Worm (Caenorhabditis elegans): Measurements from ENCODE around the gene vit-2.
A peak's percentile ranks its signal among the peaks of the same experiment; 100 is the strongest.

vit-2 gene

ce11 chrX:5142403-5142802, 41.6 kb downstream of the vit-2 start:
- TF ChIP-seq dmd-4 (tag; optimal IDR thresholded peaks at IDR 0.05) (no peak), F13H6.1 (tag; optimal IDR thresholded peaks at IDR 0.05) (peak; percentile 69), lin-13 (GFP tag; optimal IDR thresholded peaks at IDR 0.05) (no peak)

ce11 chrX:5147918-5148317, 47.1 kb downstream of the vit-2 start, which contains the start of gene C31H2.14:
C31H2.14 (plus strand) TSS chrX:5148218.
- TF ChIP-seq R02D3.7 (tag; optimal IDR thresholded peaks at IDR 0.05) (no peak), elt-1 (tag; optimal IDR thresholded peaks at IDR 0.05) (no peak), crh-2 (tag; optimal IDR thresholded peaks at IDR 0.05) (no peak), Y55F3AM.14 (GFP tag; optimal IDR thresholded peaks at IDR 0.05) (no peak), lin-13 (GFP tag; optimal IDR thresholded peaks at IDR 0.05) (no peak), ztf-4 (tag; optimal IDR thresholded peaks at IDR 0.05) (no peak)

- TF ChIP-seq lsy-2 (tag; optimal IDR thresholded peaks at IDR 0.05) (no peak), blmp-1 (tag; optimal IDR thresholded peaks at IDR 0.05; ENCODE audit: insufficient read depth) (peak; percentile 73), nhr-21 (tag; optimal IDR thresholded peaks at IDR 0.05) (peak; percentile 27)
These were observed 49.5 kb downstream of the vit-2 start, which contains the start of gene dpy-8 for ce11 chrX:5150389-5150788. dpy-8 (minus strand) TSS chrX:5150476.

- peak; percentile 42 for TF ChIP-seq unc-55 (GFP tag; optimal IDR thresholded peaks at IDR 0.05)
- peak in 1 of 2 experiments; percentile 19 for TF ChIP-seq lsy-2 (tag; optimal IDR thresholded peaks at IDR 0.05)
- TF ChIP-seq nhr-21 (tag; optimal IDR thresholded peaks at IDR 0.05), result peak; percentile 5
- TF ChIP-seq sma-9 (GFP tag; optimal IDR thresholded peaks at IDR 0.05), result no peak
- TF ChIP-seq sma-9 (tag; optimal IDR thresholded peaks at IDR 0.05), result no peak
- no peak for TF ChIP-seq dmd-4 (tag; optimal IDR thresholded peaks at IDR 0.05)
These were observed 50.6 kb downstream of the vit-2 start for ce11 chrX:5151403-5151802.

DNA sequence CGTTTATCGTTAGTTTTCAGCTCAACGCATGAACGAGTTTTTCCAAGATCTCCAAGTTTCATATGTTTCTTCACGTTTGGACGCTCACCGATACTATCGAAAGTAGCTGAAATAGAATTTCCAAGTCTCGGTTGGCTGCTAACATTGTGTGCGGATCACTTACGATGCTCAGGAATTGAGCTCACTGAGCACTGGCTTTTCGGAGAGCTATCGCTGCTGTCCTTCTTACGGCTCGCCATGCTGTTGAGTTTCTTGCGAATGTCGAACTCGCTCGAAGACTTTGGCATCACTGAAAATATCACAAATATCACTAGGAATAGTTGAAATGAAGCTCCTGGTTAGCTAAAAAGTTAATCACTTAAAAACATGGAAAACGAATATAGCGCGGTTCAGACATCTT, 51.0 kb downstream of the vit-2 start:
- TF ChIP-seq sem-4 (tag; optimal IDR thresholded peaks at IDR 0.05), result no peak
- TF ChIP-seq R02D3.7 (tag; optimal IDR thresholded peaks at IDR 0.05), result no peak
- no peak for TF ChIP-seq lin-11 (tag; optimal IDR thresholded peaks at IDR 0.05)
- TF ChIP-seq nhr-23 (tag; optimal IDR thresholded peaks at IDR 0.05), result no peak
- no peak for TF ChIP-seq fos-1 (tag; optimal IDR thresholded peaks at IDR 0.05)
- no peak for TF ChIP-seq nhr-77 (tag; optimal IDR thresholded peaks at IDR 0.05)
- no peak for TF ChIP-seq ceh-82 (tag; optimal IDR thresholded peaks at IDR 0.05)
- no peak for TF ChIP-seq nhr-237 (tag; optimal IDR thresholded peaks at IDR 0.05)
- TF ChIP-seq gmeb-1 (tag; optimal IDR thresholded peaks at IDR 0.05), result no peak
- no peak for TF ChIP-seq ztf-1 (GFP tag; conservative IDR thresholded peaks at IDR 0.05)
- TF ChIP-seq ztf-4 (tag; optimal IDR thresholded peaks at IDR 0.05), result no peak
- TF ChIP-seq nhr-21 (tag; optimal IDR thresholded peaks at IDR 0.05), result no peak
- TF ChIP-seq nhr-6 (tag; optimal IDR thresholded peaks at IDR 0.05), result no peak
- TF ChIP-seq sma-9 (GFP tag; optimal IDR thresholded peaks at IDR 0.05), result no peak
- no peak for TF ChIP-seq sma-9 (tag; optimal IDR thresholded peaks at IDR 0.05)
- no peak for TF ChIP-seq lin-13 (GFP tag; optimal IDR thresholded peaks at IDR 0.05)
- TF ChIP-seq sma-3 (GFP tag; optimal IDR thresholded peaks at IDR 0.05), result no peak
- no peak for TF ChIP-seq unc-62 (GFP tag; optimal IDR thresholded peaks at IDR 0.05)
- TF ChIP-seq lsy-2 (tag; optimal IDR thresholded peaks at IDR 0.05), result no peak

DNA sequence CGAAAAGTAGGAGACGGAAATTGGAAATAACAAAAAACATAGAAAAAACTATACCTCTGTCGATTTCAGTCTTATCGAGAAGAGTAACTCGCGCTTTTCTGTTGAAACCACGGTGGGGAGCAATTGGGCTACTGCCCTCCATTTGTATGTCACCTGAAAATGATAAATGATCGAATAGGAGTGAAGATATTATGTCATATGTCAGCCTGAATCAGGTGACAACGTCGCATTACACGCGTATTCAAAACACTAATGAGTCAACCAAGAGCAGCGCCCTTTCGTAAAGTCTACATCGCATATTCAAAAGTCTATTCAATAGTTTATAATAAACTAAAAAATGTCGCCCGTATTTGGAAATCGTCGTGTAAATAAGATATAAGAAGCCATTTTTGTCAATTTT, 52.1 kb downstream of the vit-2 start:
- TF ChIP-seq unc-55 (GFP tag; optimal IDR thresholded peaks at IDR 0.05), result no peak

DNA sequence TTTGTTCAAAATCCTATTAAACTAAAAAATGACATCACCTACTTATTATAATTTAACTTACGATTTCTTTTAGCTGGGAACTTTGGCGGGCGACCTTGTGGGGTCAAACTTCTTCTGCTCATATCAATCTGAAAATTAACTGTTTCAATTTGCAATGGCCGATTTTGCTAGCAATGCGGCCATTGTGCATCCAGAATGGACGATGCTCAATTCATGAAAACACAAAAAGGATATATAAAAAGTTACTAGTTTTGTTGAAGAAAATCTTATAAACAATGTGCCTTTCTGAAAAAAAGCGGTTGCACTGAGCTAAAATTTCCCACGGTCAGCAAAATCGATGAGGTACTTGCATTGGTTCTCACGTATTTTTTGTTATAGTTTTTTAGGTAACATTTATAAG, 53.4 kb downstream of the vit-2 start, which contains the start of gene C31H2.3:
Gene C31H2.3, minus strand, starts transcription at position 101 of the 400 bp plus-strand sequence.
- no peak for TF ChIP-seq aly-2 (tag; optimal IDR thresholded peaks at IDR 0.05)
- no peak for TF ChIP-seq elt-1 (tag; optimal IDR thresholded peaks at IDR 0.05)
- TF ChIP-seq nhr-11 (tag; optimal IDR thresholded peaks at IDR 0.05), result no peak
- no peak for TF ChIP-seq lin-39 (tag; optimal IDR thresholded peaks at IDR 0.05)
- TF ChIP-seq lsy-2 (tag; optimal IDR thresholded peaks at IDR 0.05), result no peak
- no peak for TF ChIP-seq crh-2 (tag; optimal IDR thresholded peaks at IDR 0.05)
- no peak for TF ChIP-seq unc-62 (GFP tag; optimal IDR thresholded peaks at IDR 0.05)
- TF ChIP-seq R02D3.7 (tag; optimal IDR thresholded peaks at IDR 0.05), result no peak
- no peak for TF ChIP-seq sem-4 (tag; optimal IDR thresholded peaks at IDR 0.05)
- TF ChIP-seq zag-1 (tag; optimal IDR thresholded peaks at IDR 0.05), result no peak
- TF ChIP-seq Y55F3AM.14 (GFP tag; optimal IDR thresholded peaks at IDR 0.05), result no peak
- no peak for TF ChIP-seq unc-55 (GFP tag; optimal IDR thresholded peaks at IDR 0.05)

Measured in whole organism, L2 larva.